Worm (Caenorhabditis elegans) whole organism, L1 larva: ENCODE data around the gene C56G2.22.

Experiments
- C04F5.9 ChIP-seq: sonication (generic microtip); optimal IDR thresholded peaks from 2 replicates; lab custom pipeline; 2016; ENCODE audit warnings: missing genetic modification characterization, missing compliant biosample characterization
- C16A3.4 ChIP-seq: fragments of 150-350 bp; optimal IDR thresholded peaks from 2 replicates; lab custom pipeline; 2014; ENCODE audit warnings: missing biosample characterization, missing genetic modification characterization
- F16B12.6 ChIP-seq: fragments of 150-350 bp; optimal IDR thresholded peaks from 2 replicates; lab custom pipeline; 2014; ENCODE audit warnings: missing biosample characterization, missing genetic modification characterization
- aha-1 ChIP-seq: fragments of 150-350 bp; optimal IDR thresholded peaks from 2 replicates; lab custom pipeline; 2014; ENCODE audit warnings: missing biosample characterization, missing genetic modification characterization
- alr-1 ChIP-seq: fragments of 200-800 bp; sonication (Bioruptor generic); optimal IDR thresholded peaks from 2 replicates; lab custom pipeline; 2018; ENCODE audit warnings: borderline replicate concordance, mild to moderate bottlenecking, missing genetic modification characterization, missing compliant biosample characterization
- aly-2 ChIP-seq: fragments of 150-350 bp; optimal IDR thresholded peaks from 2 replicates; lab custom pipeline; 2014; ENCODE audit warnings: missing biosample characterization, missing genetic modification characterization
- ama-1 ChIP-seq: fragments of 150-350 bp; optimal IDR thresholded peaks from 2 replicates; lab custom pipeline; 2014
- blmp-1 ChIP-seq: fragments of 150-350 bp; optimal IDR thresholded peaks from 2 replicates; lab custom pipeline; 2014; ENCODE audit warnings: missing biosample characterization, missing genetic modification characterization
- ceh-90 ChIP-seq: sonication (generic microtip); optimal IDR thresholded peaks from 2 replicates; lab custom pipeline; 2016; ENCODE audit warnings: missing genetic modification characterization, missing compliant biosample characterization
- dsc-1 ChIP-seq: sonication (generic microtip); optimal IDR thresholded peaks from 2 replicates; lab custom pipeline; 2016; ENCODE audit warnings: mild to moderate bottlenecking, missing genetic modification characterization, missing compliant biosample characterization
- efl-1 ChIP-seq, 4 experiments: fragments of 150-350 bp; optimal IDR thresholded peaks in 3 of 4; peaks in 1 of 4; 1 replicate in 1 of 4; 2 replicates in 3 of 4; lab custom pipeline; 2014; ENCODE audit warnings: missing biosample characterization in 2 of 4, missing genetic modification characterization in 2 of 4, missing genetic modification reagents in 2 of 4
- egl-13 ChIP-seq: sonication (generic microtip); optimal IDR thresholded peaks from 2 replicates; lab custom pipeline; 2016; ENCODE audit warnings: missing genotype, missing genetic modification reagents, missing genetic modification characterization, missing compliant biosample characterization
- egl-27 ChIP-seq, 2 experiments: fragments of 150-350 bp in 1 of 2; sonication (generic microtip); optimal IDR thresholded peaks; 3 replicates each; lab custom pipeline; 2017 to 2018; ENCODE audit warnings: missing biosample characterization in 2 of 2, missing genetic modification characterization in 2 of 2, missing genetic modification reagents in 2 of 2
- elt-2 ChIP-seq: sonication (generic microtip); optimal IDR thresholded peaks from 2 replicates; lab custom pipeline; 2016; ENCODE audit warnings: missing genetic modification characterization, mild to moderate bottlenecking, inconsistent platforms, missing compliant biosample characterization, missing genetic modification reagents
- elt-3 ChIP-seq, 6 experiments: fragments of 150-350 bp in 1 of 6; sonication (generic microtip); optimal IDR thresholded peaks; 2 replicates each; lab custom pipeline; 2017 to 2018; ENCODE audit warnings: missing biosample characterization in 6 of 6, missing genetic modification characterization in 6 of 6, inconsistent platforms in 1 of 6
- fkh-10 ChIP-seq: sonication (generic microtip); optimal IDR thresholded peaks from 2 replicates; lab custom pipeline; 2017; ENCODE audit warnings: missing biosample characterization, missing genetic modification reagents, missing genetic modification characterization
- fkh-4 ChIP-seq: sonication (generic microtip); optimal IDR thresholded peaks from 2 replicates; lab custom pipeline; 2016; ENCODE audit warnings: missing compliant biosample characterization, missing genetic modification characterization, borderline replicate concordance
- fkh-8 ChIP-seq: sonication (generic microtip); optimal IDR thresholded peaks from 2 replicates; lab custom pipeline; 2016; ENCODE audit warnings: mild to moderate bottlenecking, missing genetic modification characterization, missing compliant biosample characterization
- fos-1 ChIP-seq: fragments of 150-350 bp; optimal IDR thresholded peaks from 2 replicates; lab custom pipeline; 2014; ENCODE audit warnings: missing biosample characterization, missing genetic modification characterization
- hlh-4 ChIP-seq: sonication (generic microtip); optimal IDR thresholded peaks from 2 replicates; lab custom pipeline; 2016; ENCODE audit warnings: mild to moderate bottlenecking, missing genetic modification characterization, missing compliant biosample characterization
- irx-1 ChIP-seq: sonication (generic microtip); optimal IDR thresholded peaks from 2 replicates; lab custom pipeline; 2016; ENCODE audit warnings: missing genetic modification characterization, missing compliant biosample characterization
- isw-1 ChIP-seq: fragments of 200-800 bp; sonication (Bioruptor generic); IDR thresholded peaks from 2 replicates; pipeline ENCODE4 v1.3.6; 2022; ENCODE audit warnings: missing genetic modification characterization, missing compliant biosample characterization
- lin-13 ChIP-seq: fragments of 150-350 bp; optimal IDR thresholded peaks from 2 replicates; lab custom pipeline; 2014; ENCODE audit warnings: missing biosample characterization, missing genetic modification reagents, missing genetic modification characterization
- lin-15B ChIP-seq: fragments of 150-350 bp; sonication (generic microtip); optimal IDR thresholded peaks from 3 replicates; lab custom pipeline; 2014; ENCODE audit warnings: missing biosample characterization, missing genetic modification characterization
- lin-39 ChIP-seq: fragments of 150-350 bp; optimal IDR thresholded peaks from 2 replicates; lab custom pipeline; 2014; ENCODE audit warnings: missing biosample characterization, missing genetic modification reagents, missing genetic modification characterization
- lsy-2 ChIP-seq, 2 experiments: fragments of 150-350 bp; optimal IDR thresholded peaks; 2 replicates each; lab custom pipeline; 2014; ENCODE audit warnings: missing biosample characterization in 2 of 2, missing genetic modification characterization in 2 of 2
- mdl-1 ChIP-seq, 2 experiments: fragments of 150-350 bp; optimal IDR thresholded peaks; 2 replicates each; lab custom pipeline; 2014 to 2017; ENCODE audit warnings: missing biosample characterization in 2 of 2, missing genetic modification characterization in 2 of 2, inconsistent platforms in 1 of 2
- nhr-12 ChIP-seq: sonication (generic microtip); optimal IDR thresholded peaks from 2 replicates; lab custom pipeline; 2017; ENCODE audit warnings: missing biosample characterization, missing genetic modification characterization
- nhr-19 ChIP-seq: fragments of 200-800 bp; sonication (Bioruptor generic); conservative IDR thresholded peaks from 2 replicates; pipeline ENCODE4 v1.3.6; 2022; ENCODE audit warnings: missing genetic modification characterization, missing compliant biosample characterization
- nhr-20 ChIP-seq: sonication (generic microtip); optimal IDR thresholded peaks from 2 replicates; lab custom pipeline; 2016; ENCODE audit warnings: mild to moderate bottlenecking, missing genetic modification characterization, missing compliant biosample characterization
- nhr-77 ChIP-seq: fragments of 150-350 bp; optimal IDR thresholded peaks from 2 replicates; lab custom pipeline; 2014; ENCODE audit warnings: missing biosample characterization, missing genetic modification characterization
- nhr-84 ChIP-seq: sonication (generic microtip); optimal IDR thresholded peaks from 2 replicates; lab custom pipeline; 2017; ENCODE audit warnings: missing biosample characterization, missing genetic modification characterization
- nhr-90 ChIP-seq: sonication (generic microtip); optimal IDR thresholded peaks from 2 replicates; lab custom pipeline; 2016; ENCODE audit warnings: mild to moderate bottlenecking, missing genetic modification characterization, missing compliant biosample characterization; ENCODE audit not compliant: poor library complexity
- pag-3 ChIP-seq: sonication (generic microtip); optimal IDR thresholded peaks from 2 replicates; lab custom pipeline; 2017; ENCODE audit warnings: missing genetic modification characterization, mild to moderate bottlenecking, missing compliant biosample characterization, antibody characterized with exemption, borderline replicate concordance; ENCODE audit not compliant: insufficient read depth
- pax-3 ChIP-seq: fragments of 200-800 bp; sonication (Bioruptor generic); optimal IDR thresholded peaks from 2 replicates; lab custom pipeline; 2018; ENCODE audit warnings: mild to moderate bottlenecking, missing genetic modification characterization, moderate library complexity, missing compliant biosample characterization
- rnt-1 ChIP-seq: sonication (generic microtip); optimal IDR thresholded peaks from 2 replicates; lab custom pipeline; 2016; ENCODE audit warnings: mild to moderate bottlenecking, missing genetic modification characterization, moderate library complexity, missing compliant biosample characterization
- sptf-1 ChIP-seq: fragments of 150-350 bp; optimal IDR thresholded peaks from 2 replicates; lab custom pipeline; 2014; ENCODE audit warnings: missing biosample characterization, missing genetic modification characterization
- swsn-7 ChIP-seq: sonication (generic microtip); optimal IDR thresholded peaks from 2 replicates; lab custom pipeline; 2016; ENCODE audit warnings: missing genetic modification characterization, missing compliant biosample characterization
- tbx-2 ChIP-seq: sonication (generic microtip); optimal IDR thresholded peaks from 2 replicates; lab custom pipeline; 2016; ENCODE audit warnings: missing genetic modification characterization, missing compliant biosample characterization
- tlp-1 ChIP-seq: fragments of 150-350 bp; optimal IDR thresholded peaks from 2 replicates; lab custom pipeline; 2014; ENCODE audit warnings: missing biosample characterization, missing genetic modification characterization
- unc-130 ChIP-seq: fragments of 150-350 bp; optimal IDR thresholded peaks from 2 replicates; lab custom pipeline; 2017; ENCODE audit warnings: missing biosample characterization, missing genetic modification characterization, inconsistent platforms
- unc-30 ChIP-seq: sonication (generic microtip); optimal IDR thresholded peaks from 2 replicates; lab custom pipeline; 2017; ENCODE audit warnings: missing biosample characterization, missing genetic modification characterization
- unc-62 ChIP-seq: fragments of 150-350 bp; optimal IDR thresholded peaks from 2 replicates; lab custom pipeline; 2014; ENCODE audit warnings: missing biosample characterization, missing genetic modification reagents, missing genetic modification characterization
- vab-15 ChIP-seq: sonication (generic microtip); optimal IDR thresholded peaks from 2 replicates; lab custom pipeline; 2017; ENCODE audit warnings: missing genotype, mild to moderate bottlenecking, missing genetic modification characterization, missing compliant biosample characterization
- zag-1 ChIP-seq: fragments of 150-350 bp; optimal IDR thresholded peaks from 2 replicates; lab custom pipeline; 2014; ENCODE audit warnings: missing biosample characterization, missing genetic modification characterization
- zip-4 ChIP-seq: fragments of 200-800 bp; sonication (Bioruptor generic); optimal IDR thresholded peaks from 2 replicates; lab custom pipeline; 2018; ENCODE audit warnings: mild to moderate bottlenecking, missing genetic modification characterization, moderate library complexity, missing compliant biosample characterization
- ztf-11 ChIP-seq, 2 experiments: sonication (generic microtip); optimal IDR thresholded peaks; 2 replicates each; lab custom pipeline; 2016 to 2017; ENCODE audit warnings: missing genetic modification characterization in 2 of 2, missing biosample characterization in 1 of 2, missing compliant biosample characterization in 1 of 2
- ztf-4 ChIP-seq: fragments of 150-350 bp; optimal IDR thresholded peaks from 2 replicates; lab custom pipeline; 2014; ENCODE audit warnings: missing biosample characterization, missing genetic modification characterization

C56G2.22 gene

DNA sequence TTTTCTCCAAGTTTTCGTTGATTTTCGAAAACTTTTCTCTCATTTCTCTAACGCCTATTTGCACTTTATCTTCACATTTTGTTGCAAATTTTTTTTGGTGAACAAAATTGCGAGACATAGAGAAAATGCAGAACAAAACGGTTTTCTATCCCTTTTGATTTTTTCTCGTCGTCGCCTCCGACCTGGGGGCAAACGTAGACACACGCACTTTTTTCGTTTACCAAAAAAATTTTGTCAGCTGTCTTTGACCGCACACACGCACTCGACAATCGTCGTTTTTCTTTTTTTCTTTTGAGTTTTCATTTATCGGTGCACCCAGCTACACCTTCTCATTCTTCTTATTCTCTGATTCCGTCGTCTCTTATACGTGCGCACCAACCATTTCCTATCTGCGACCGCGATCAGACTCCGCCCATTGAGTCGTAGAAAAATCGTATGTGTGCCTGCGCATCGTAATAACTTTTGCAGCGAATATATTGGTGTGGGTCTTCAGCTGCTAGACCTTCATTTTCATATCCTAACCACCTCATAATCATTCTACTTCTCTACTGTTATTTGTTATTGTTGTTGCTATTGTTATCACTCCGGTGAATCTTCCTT, 16.2 kb downstream of the C56G2.22 start (continued):
- TF ChIP-seq unc-130 (tag; lab: Kevin White, UChicago) (peak; percentile 57), pax-3 (no peak), tlp-1 (no peak), alr-1 (tag; lab: Kevin White, UChicago) (no peak), elt-2 (no peak), efl-1 (optimal IDR thresholded peaks at IDR 0.05; lab: Kevin White, UChicago) (peak in 1 of 2 experiments; percentile 45), efl-1 (GFP tag; optimal IDR thresholded peaks at IDR 0.05 in 1 of 2; lab: Kevin White, UChicago) (peak in 1 of 2 experiments; percentile 88), sptf-1 (tag; lab: Kevin White, UChicago) (no peak), blmp-1 (tag; lab: Kevin White, UChicago) (peak; percentile 77), lin-13 (peak; percentile 38), lsy-2 (tag; optimal IDR thresholded peaks at IDR 0.05; lab: Kevin White, UChicago) (peak; percentile 61 to 81), F16B12.6 (tag; lab: Kevin White, UChicago) (peak; percentile 31), unc-30 (tag; lab: Kevin White, UChicago) (no peak), nhr-19 (GFP tag; lab: Robert Waterston, UW) (peak; percentile 78), pag-3 (no peak), C04F5.9 (tag; lab: Kevin White, UChicago) (no peak), ceh-90 (tag; lab: Kevin White, UChicago) (no peak), ztf-4 (no peak), egl-13 (tag; lab: Kevin White, UChicago) (no peak), dsc-1 (no peak), zip-4 (GFP tag; lab: Kevin White, UChicago) (no peak), C16A3.4 (tag; lab: Kevin White, UChicago) (no peak), ama-1 (lab: Kevin White, UChicago) (no peak), irx-1 (tag; lab: Kevin White, UChicago) (peak; percentile 67), aly-2 (tag; lab: Kevin White, UChicago) (no peak), hlh-4 (no peak), lin-39 (peak; percentile 80), fos-1 (tag; lab: Kevin White, UChicago) (peak; percentile 44), fkh-8 (tag; lab: Kevin White, UChicago) (no peak), egl-27 (tag; optimal IDR thresholded peaks at IDR 0.05; lab: Kevin White, UChicago) (peak in 1 of 2 experiments; percentile 14), elt-3 (tag; optimal IDR thresholded peaks at IDR 0.05; lab: Kevin White, UChicago) (peak in 3 of 6 experiments; percentile 7 to 59 (median 14)), nhr-84 (tag; lab: Kevin White, UChicago) (no peak), swsn-7 (tag; lab: Kevin White, UChicago) (peak; percentile 53), nhr-12 (tag; lab: Kevin White, UChicago) (no peak), fkh-10 (GFP tag; lab: Kevin White, UChicago) (no peak), ztf-11 (tag; optimal IDR thresholded peaks at IDR 0.05; lab: Kevin White, UChicago) (no peak), fkh-4 (tag; lab: Kevin White, UChicago) (no peak), tbx-2 (peak; percentile 70), isw-1 (GFP tag; lab: Robert Waterston, UW) (no peak), nhr-77 (tag; lab: Kevin White, UChicago) (peak; percentile 53), nhr-90 (tag; lab: Kevin White, UChicago) (peak; percentile 51), vab-15 (tag; lab: Kevin White, UChicago) (peak; percentile 2), nhr-20 (tag; lab: Kevin White, UChicago) (peak; percentile 90), aha-1 (tag; lab: Kevin White, UChicago) (no peak), zag-1 (tag; lab: Kevin White, UChicago) (no peak), lin-15B (tag; lab: Kevin White, UChicago) (no peak), unc-62 (no peak), mdl-1 (tag; optimal IDR thresholded peaks at IDR 0.05; lab: Kevin White, UChicago) (peak in 1 of 2 experiments; percentile 58), rnt-1 (peak; percentile 81)
- TF ChIP-seq, all 84 proteins: peak for 36
